Worm (Caenorhabditis elegans) whole organism, L3 larva: ENCODE results near the gene clec-215.

Source experiments
- R02D3.7 ChIP-seq: fragments of 150-350 bp; optimal IDR thresholded peaks from 2 replicates; lab custom pipeline; 2014; ENCODE audit warnings: missing biosample characterization, missing genetic modification characterization
- ZK546.5 ChIP-seq: sonication (generic microtip); optimal IDR thresholded peaks from 2 replicates; lab custom pipeline; 2017; ENCODE audit warnings: missing biosample characterization, missing genetic modification characterization
- aly-2 ChIP-seq: fragments of 150-350 bp; optimal IDR thresholded peaks from 2 replicates; lab custom pipeline; 2014; ENCODE audit warnings: missing biosample characterization, missing genetic modification characterization
- ama-1 ChIP-seq: fragments of 150-350 bp; optimal IDR thresholded peaks from 2 replicates; lab custom pipeline; 2018
- ceh-16 ChIP-seq: sonication (generic microtip); optimal IDR thresholded peaks from 2 replicates; lab custom pipeline; 2017; ENCODE audit warnings: missing biosample characterization, missing genetic modification characterization
- ceh-28 ChIP-seq: fragments of 150-350 bp; optimal IDR thresholded peaks from 2 replicates; lab custom pipeline; 2014; ENCODE audit warnings: missing biosample characterization, missing genetic modification reagents, missing genetic modification characterization
- daf-12 ChIP-seq: fragments of 150-350 bp; optimal IDR thresholded peaks from 2 replicates; lab custom pipeline; 2014; ENCODE audit warnings: missing biosample characterization, missing genetic modification reagents, missing genetic modification characterization
- egl-27 ChIP-seq: sonication (generic microtip); optimal IDR thresholded peaks from 4 replicates; lab custom pipeline; 2017; ENCODE audit warnings: missing biosample characterization, missing genetic modification reagents, missing genetic modification characterization
- egl-5 ChIP-seq: fragments of 150-350 bp; optimal IDR thresholded peaks from 2 replicates; lab custom pipeline; 2017; ENCODE audit warnings: missing biosample characterization, missing genetic modification reagents, missing genetic modification characterization, inconsistent platforms
- elt-2 ChIP-seq: sonication (generic microtip); optimal IDR thresholded peaks from 2 replicates; lab custom pipeline; 2016; ENCODE audit warnings: missing genetic modification reagents, mild to moderate bottlenecking, missing genetic modification characterization, missing compliant biosample characterization
- elt-3 ChIP-seq, 3 experiments: fragments of 150-350 bp in 1 of 3; sonication (generic microtip) in 2 of 3; optimal IDR thresholded peaks; 2 replicates in 2 of 3; 4 replicates in 1 of 3; lab custom pipeline; 2014 to 2017; ENCODE audit warnings: missing biosample characterization in 3 of 3, missing genetic modification characterization in 3 of 3
- eor-1 ChIP-seq, 2 experiments: fragments of 150-350 bp; optimal IDR thresholded peaks; 2 replicates each; lab custom pipeline; 2014 to 2018; ENCODE audit warnings: missing biosample characterization in 2 of 2, missing genetic modification characterization in 2 of 2
- fkh-2 ChIP-seq: fragments of 150-350 bp; optimal IDR thresholded peaks from 2 replicates; lab custom pipeline; 2014; ENCODE audit warnings: missing biosample characterization, missing genetic modification reagents, missing genetic modification characterization
- fos-1 ChIP-seq: fragments of 150-350 bp; optimal IDR thresholded peaks from 2 replicates; lab custom pipeline; 2014; ENCODE audit warnings: missing biosample characterization, missing genetic modification characterization
- hmg-11 ChIP-seq: sonication (generic microtip); optimal IDR thresholded peaks from 2 replicates; lab custom pipeline; 2016; ENCODE audit warnings: missing genetic modification characterization, missing compliant biosample characterization
- jun-1 ChIP-seq: fragments of 150-350 bp; optimal IDR thresholded peaks from 2 replicates; lab custom pipeline; 2014; ENCODE audit warnings: missing biosample characterization, missing genetic modification reagents, missing genetic modification characterization
- lin-15B ChIP-seq: fragments of 150-350 bp; optimal IDR thresholded peaks from 2 replicates; lab custom pipeline; 2014; ENCODE audit warnings: missing biosample characterization, missing genetic modification characterization
- lin-39 ChIP-seq: fragments of 150-350 bp; optimal IDR thresholded peaks from 2 replicates; lab custom pipeline; 2018; ENCODE audit warnings: missing biosample characterization, missing genetic modification reagents, missing genetic modification characterization
- lsy-12 ChIP-seq: sonication (generic microtip); optimal IDR thresholded peaks from 2 replicates; lab custom pipeline; 2016; ENCODE audit warnings: mild to moderate bottlenecking, missing genetic modification characterization, missing compliant biosample characterization
- mml-1 ChIP-seq: fragments of 150-350 bp; sonication (generic microtip); optimal IDR thresholded peaks from 3 replicates; lab custom pipeline; 2014; ENCODE audit warnings: missing biosample characterization, missing genetic modification characterization
- nfya-1 ChIP-seq: sonication (generic microtip); optimal IDR thresholded peaks from 2 replicates; lab custom pipeline; 2017; ENCODE audit warnings: missing genetic modification characterization, mild to moderate bottlenecking, missing compliant biosample characterization, antibody characterized with exemption, moderate library complexity; ENCODE audit not compliant: insufficient read depth
- nhr-11 ChIP-seq: fragments of 150-350 bp; optimal IDR thresholded peaks from 2 replicates; lab custom pipeline; 2014; ENCODE audit warnings: missing biosample characterization, missing genetic modification characterization
- nhr-12 ChIP-seq: fragments of 150-350 bp; optimal IDR thresholded peaks from 2 replicates; lab custom pipeline; 2014; ENCODE audit warnings: missing biosample characterization, missing genetic modification characterization
- nhr-25 ChIP-seq: sonication (generic microtip); optimal IDR thresholded peaks from 2 replicates; lab custom pipeline; 2017; ENCODE audit warnings: missing biosample characterization, missing genetic modification characterization
- nhr-28 ChIP-seq: fragments of 150-350 bp; optimal IDR thresholded peaks from 2 replicates; lab custom pipeline; 2014; ENCODE audit warnings: missing biosample characterization, missing genetic modification characterization
- nhr-43 ChIP-seq: sonication (generic microtip); optimal IDR thresholded peaks from 2 replicates; lab custom pipeline; 2016; ENCODE audit warnings: mild to moderate bottlenecking, missing genetic modification characterization, missing compliant biosample characterization; ENCODE audit not compliant: poor library complexity, severe bottlenecking
- nhr-76 ChIP-seq: fragments of 150-350 bp; sonication (generic microtip); optimal IDR thresholded peaks from 5 replicates; lab custom pipeline; 2014; ENCODE audit warnings: missing biosample characterization, missing genetic modification characterization
- nhr-77 ChIP-seq: fragments of 150-350 bp; optimal IDR thresholded peaks from 2 replicates; lab custom pipeline; 2014; ENCODE audit warnings: missing biosample characterization, missing genetic modification characterization
- sea-2 ChIP-seq: fragments of 150-350 bp; sonication (generic microtip); optimal IDR thresholded peaks from 4 replicates; lab custom pipeline; 2014; ENCODE audit warnings: missing biosample characterization, missing genetic modification reagents, missing genetic modification characterization
- skn-1 ChIP-seq: fragments of 150-350 bp; optimal IDR thresholded peaks from 2 replicates; lab custom pipeline; 2014; ENCODE audit warnings: missing biosample characterization, missing genetic modification characterization
- tbx-2 ChIP-seq: sonication (generic microtip); optimal IDR thresholded peaks from 2 replicates; lab custom pipeline; 2016; ENCODE audit warnings: mild to moderate bottlenecking, missing genetic modification characterization, missing compliant biosample characterization
- unc-39 ChIP-seq: sonication (generic microtip); optimal IDR thresholded peaks from 4 replicates; lab custom pipeline; 2017; ENCODE audit warnings: missing biosample characterization, missing genetic modification characterization
- unc-62 ChIP-seq: fragments of 150-350 bp; sonication (generic microtip); optimal IDR thresholded peaks from 4 replicates; lab custom pipeline; 2014; ENCODE audit warnings: missing biosample characterization, missing genetic modification reagents, missing genetic modification characterization
- ztf-11 ChIP-seq: fragments of 150-350 bp; optimal IDR thresholded peaks from 2 replicates; lab custom pipeline; 2014; ENCODE audit warnings: missing biosample characterization, missing genetic modification characterization
- ztf-4 ChIP-seq: fragments of 150-350 bp; optimal IDR thresholded peaks from 2 replicates; lab custom pipeline; 2014; ENCODE audit warnings: missing biosample characterization, missing genetic modification characterization

clec-215 gene

DNA sequence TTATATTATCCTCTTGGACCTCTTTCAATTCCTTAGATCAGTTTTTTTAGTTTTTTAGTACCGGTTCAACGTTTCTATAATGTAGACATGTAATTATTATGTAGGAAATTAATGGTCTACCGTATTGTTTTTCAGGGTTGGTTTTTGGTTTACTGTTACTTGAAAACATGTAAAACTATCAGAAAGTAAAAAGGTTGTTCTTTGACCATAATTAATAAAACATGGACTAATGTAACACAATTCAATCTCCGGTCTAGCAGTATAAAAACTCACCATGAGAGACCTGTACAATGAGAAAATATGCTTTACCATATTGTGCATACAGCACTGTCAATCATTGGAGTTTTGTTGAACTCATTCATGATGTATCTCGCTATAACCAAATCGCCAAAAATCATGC is 23.3 kb downstream of the clec-215 start, which contains the start of gene srd-29:
srd-29 (plus strand) TSS at position 301 of the 400 bp plus-strand sequence.
- TF ChIP-seq ceh-16 (tag; lab: Kevin White, UChicago): no peak
- TF ChIP-seq egl-27 (tag; lab: Kevin White, UChicago): no peak
- no peak for TF ChIP-seq skn-1 (tag; lab: Kevin White, UChicago)
- no peak for TF ChIP-seq ztf-4 (tag; lab: Kevin White, UChicago)
- no peak for TF ChIP-seq unc-62
- no peak for TF ChIP-seq nhr-25 (tag; lab: Kevin White, UChicago)
- TF ChIP-seq eor-1 (tag; optimal IDR thresholded peaks at IDR 0.05; lab: Kevin White, UChicago): no peak
- TF ChIP-seq nhr-11: no peak
- no peak for TF ChIP-seq mml-1
- no peak for TF ChIP-seq R02D3.7 (tag; lab: Kevin White, UChicago)
- no peak for TF ChIP-seq ceh-28 (tag; lab: Kevin White, UChicago)
- TF ChIP-seq nhr-28: no peak
- no peak for TF ChIP-seq ZK546.5 (tag; lab: Kevin White, UChicago)
- no peak for TF ChIP-seq elt-2 (tag; lab: Kevin White, UChicago)
- no peak for TF ChIP-seq jun-1 (tag; lab: Kevin White, UChicago)
- no peak for TF ChIP-seq nhr-12 (tag; lab: Kevin White, UChicago)

DNA sequence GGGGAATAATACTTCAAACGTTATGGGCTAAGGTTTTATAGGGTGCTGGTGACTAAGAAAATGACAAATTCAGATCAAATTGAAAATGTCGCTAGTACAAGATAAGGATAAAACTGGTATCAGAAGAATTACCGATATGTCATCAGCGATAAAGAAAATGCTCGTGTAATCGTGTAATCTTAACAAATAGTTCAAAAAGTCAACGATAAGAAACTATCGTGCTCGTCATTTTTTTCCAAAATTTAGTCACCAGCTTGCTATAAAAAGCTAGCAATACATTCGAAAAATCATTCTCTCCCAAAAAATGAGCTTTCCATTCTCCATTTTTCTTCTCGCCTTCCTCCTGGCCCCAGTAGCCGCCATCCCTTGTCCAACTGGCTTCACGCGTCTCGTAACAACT is 25.7 kb downstream of the clec-215 start, which contains the start of gene clec-45:
clec-45 (plus strand) TSS at position 301 of the 400 bp plus-strand sequence.
- TF ChIP-seq nhr-12 (tag; lab: Kevin White, UChicago) (no peak), daf-12 (tag; lab: Kevin White, UChicago) (no peak), elt-2 (tag; lab: Kevin White, UChicago) (no peak), lin-15B (tag; lab: Kevin White, UChicago) (no peak), egl-27 (tag; lab: Kevin White, UChicago) (no peak), nhr-11 (no peak), sea-2 (GFP tag; lab: Kevin White, UChicago) (no peak), eor-1 (tag; optimal IDR thresholded peaks at IDR 0.05; lab: Kevin White, UChicago) (no peak), fkh-2 (tag; lab: Kevin White, UChicago) (no peak), lsy-12 (tag; lab: Kevin White, UChicago) (no peak), nfya-1 (tag; lab: Kevin White, UChicago) (no peak), ceh-28 (tag; lab: Kevin White, UChicago) (no peak), mml-1 (no peak), ama-1 (lab: Kevin White, UChicago) (no peak), nhr-43 (no peak), hmg-11 (tag; lab: Kevin White, UChicago) (no peak), egl-5 (tag; lab: Kevin White, UChicago) (no peak)

DNA sequence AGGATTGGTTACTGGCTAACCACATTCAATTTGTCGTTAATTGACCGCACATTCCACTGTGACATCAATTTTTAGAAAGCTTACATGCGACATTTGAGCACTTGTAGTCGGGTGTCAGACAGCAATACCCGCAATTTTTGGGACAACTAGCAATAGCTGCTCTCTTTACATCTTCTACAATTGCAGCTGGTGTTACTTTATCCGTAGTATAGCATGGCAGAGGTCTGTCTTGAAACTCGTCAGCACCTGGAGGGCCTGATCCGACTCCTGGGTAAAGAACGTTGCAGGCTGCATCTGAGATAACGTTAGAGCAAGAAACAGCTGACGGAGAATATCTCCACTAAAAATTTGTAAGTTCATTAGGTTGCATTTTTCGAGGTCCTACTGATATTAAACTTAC is 27.2 kb downstream of the clec-215 start:
- TF ChIP-seq elt-3 (tag; optimal IDR thresholded peaks at IDR 0.05; lab: Kevin White, UChicago) (no peak), fos-1 (no peak), aly-2 (tag; lab: Kevin White, UChicago) (no peak), hmg-11 (tag; lab: Kevin White, UChicago) (no peak), tbx-2 (tag; lab: Kevin White, UChicago) (no peak), eor-1 (tag; optimal IDR thresholded peaks at IDR 0.05; lab: Kevin White, UChicago) (no peak), lin-39 (tag; lab: Kevin White, UChicago) (no peak), ceh-16 (tag; lab: Kevin White, UChicago) (no peak), sea-2 (GFP tag; lab: Kevin White, UChicago) (no peak), unc-62 (no peak), fkh-2 (tag; lab: Kevin White, UChicago) (no peak), skn-1 (tag; lab: Kevin White, UChicago) (no peak), egl-27 (tag; lab: Kevin White, UChicago) (no peak), nhr-12 (tag; lab: Kevin White, UChicago) (no peak), ztf-11 (tag; lab: Kevin White, UChicago) (no peak)

DNA sequence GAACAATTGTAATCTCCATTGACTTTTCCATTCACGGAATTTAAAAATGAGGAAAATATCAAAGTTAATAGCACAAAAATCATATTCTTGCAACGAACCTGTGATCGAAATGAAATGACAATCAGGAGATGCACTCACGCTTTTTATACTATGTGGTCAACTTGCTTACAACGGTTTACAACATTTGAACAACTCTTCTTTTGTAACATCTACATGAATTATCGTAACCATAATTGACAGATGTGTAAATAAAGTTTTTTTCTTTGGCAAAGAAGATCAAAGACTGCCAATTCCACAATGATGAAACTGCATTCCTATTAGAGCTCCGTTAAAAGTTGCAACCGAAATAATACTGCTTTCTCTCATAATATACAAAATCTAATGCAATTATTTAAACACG is 27.6 kb downstream of the clec-215 start, which contains the start of gene F07C4.10:
F07C4.10 (minus strand) TSS at position 101 of the 400 bp plus-strand sequence.
- no peak for TF ChIP-seq ama-1 (lab: Kevin White, UChicago)
- TF ChIP-seq skn-1 (tag; lab: Kevin White, UChicago): no peak
- TF ChIP-seq lin-39 (tag; lab: Kevin White, UChicago): no peak
- no peak for TF ChIP-seq nhr-11
- TF ChIP-seq daf-12 (tag; lab: Kevin White, UChicago): no peak
- no peak for TF ChIP-seq nhr-77
- TF ChIP-seq lin-15B (tag; lab: Kevin White, UChicago): no peak
- TF ChIP-seq eor-1 (tag; optimal IDR thresholded peaks at IDR 0.05; lab: Kevin White, UChicago): no peak
- no peak for TF ChIP-seq egl-27 (tag; lab: Kevin White, UChicago)
- TF ChIP-seq nhr-12 (tag; lab: Kevin White, UChicago): no peak
- TF ChIP-seq fkh-2 (tag; lab: Kevin White, UChicago): no peak
- TF ChIP-seq tbx-2 (tag; lab: Kevin White, UChicago): no peak
- TF ChIP-seq nhr-76 (tag; lab: Kevin White, UChicago): no peak
- TF ChIP-seq ztf-4 (tag; lab: Kevin White, UChicago): no peak
- TF ChIP-seq unc-39 (tag; lab: Kevin White, UChicago): no peak
